Fruit fly (Drosophila melanogaster) whole organism, embryonic: Measurements from ENCODE around the gene wisp.
A peak's percentile ranks its signal among the peaks of the same experiment; 100 is the strongest.

ENCODE experiments used
- Bgb ChIP-seq: fragments of 200-800 bp; sonication (Bioruptor generic); IDR thresholded peaks from 2 replicates; pipeline ENCODE4 v1.3.6; 2022; ENCODE audit warnings: missing biosample characterization, missing genetic modification characterization; ENCODE audit not compliant: partially characterized antibody
- Blimp-1 ChIP-seq: fragments of 200-800 bp; sonication (Bioruptor generic); optimal IDR thresholded peaks from 3 replicates; lab custom pipeline; 2018; ENCODE audit warnings: missing biosample characterization, missing genetic modification characterization, mild to moderate bottlenecking, moderate library complexity, missing genetic modification reagents
- CG10274 ChIP-seq: fragments of 200-800 bp; sonication (Bioruptor generic); optimal IDR thresholded peaks from 3 replicates; lab custom pipeline; 2017; ENCODE audit warnings: missing biosample characterization, mild to moderate bottlenecking, missing genetic modification characterization
- CG13424 ChIP-seq: fragments of 200-800 bp; sonication (Bioruptor generic); optimal IDR thresholded peaks from 2 replicates; lab custom pipeline; 2019; ENCODE audit warnings: missing biosample characterization, mild to moderate bottlenecking, missing genetic modification characterization, moderate library complexity
- CG14014 ChIP-seq: fragments of 200-800 bp; sonication (Bioruptor generic); IDR thresholded peaks from 2 replicates; pipeline ENCODE4 v1.3.6; 2022; ENCODE audit warnings: missing biosample characterization, missing genetic modification characterization
- CG15479 ChIP-seq: fragments of 200-800 bp; sonication (Bioruptor generic); optimal IDR thresholded peaks from 3 replicates; lab custom pipeline; 2019; ENCODE audit warnings: missing biosample characterization, mild to moderate bottlenecking, missing genetic modification characterization, moderate library complexity
- CG1792 ChIP-seq: fragments of 200-800 bp; sonication (Bioruptor generic); optimal IDR thresholded peaks from 2 replicates; lab custom pipeline; 2016; ENCODE audit warnings: missing biosample characterization, missing genetic modification characterization
- CG18476 ChIP-seq: fragments of 200-800 bp; sonication (Bioruptor generic); optimal IDR thresholded peaks from 2 replicates; lab custom pipeline; 2016; ENCODE audit warnings: missing biosample characterization, mild to moderate bottlenecking, missing genetic modification characterization
- CG2116 ChIP-seq: fragments of 200-800 bp; sonication (Bioruptor generic); optimal IDR thresholded peaks from 3 replicates; lab custom pipeline; 2018; ENCODE audit warnings: missing biosample characterization, mild to moderate bottlenecking, missing genetic modification characterization
- CG2120 ChIP-seq: fragments of 200-800 bp; sonication (Bioruptor generic); optimal IDR thresholded peaks from 3 replicates; lab custom pipeline; 2016; ENCODE audit warnings: missing biosample characterization, missing genetic modification characterization
- CG34224 ChIP-seq: fragments of 200-800 bp; sonication (Bioruptor generic); IDR thresholded peaks from 3 replicates; pipeline ENCODE4 v1.3.6; 2022; ENCODE audit warnings: missing biosample characterization, missing genetic modification characterization; ENCODE audit not compliant: partially characterized antibody
- CG34376 ChIP-seq: fragments of 200-800 bp; sonication (Bioruptor generic); optimal IDR thresholded peaks from 2 replicates; lab custom pipeline; 2018; ENCODE audit warnings: missing biosample characterization, mild to moderate bottlenecking, missing genetic modification characterization
- CG5953 ChIP-seq: fragments of 200-800 bp; sonication (Bioruptor generic); IDR thresholded peaks from 2 replicates; pipeline ENCODE4 v1.3.6; 2022; ENCODE audit warnings: missing biosample characterization, missing genetic modification characterization
- CG7987 ChIP-seq: fragments of 200-800 bp; sonication (Bioruptor generic); optimal IDR thresholded peaks from 2 replicates; lab custom pipeline; 2018; ENCODE audit warnings: missing biosample characterization, mild to moderate bottlenecking, missing genetic modification characterization, moderate library complexity
- CG9797 ChIP-seq: fragments of 200-800 bp; sonication (Bioruptor generic); optimal IDR thresholded peaks from 3 replicates; lab custom pipeline; 2018; ENCODE audit warnings: missing biosample characterization, mild to moderate bottlenecking, missing genetic modification characterization
- D19B ChIP-seq: fragments of 200-800 bp; sonication (Bioruptor generic); optimal IDR thresholded peaks from 2 replicates; lab custom pipeline; 2017; ENCODE audit warnings: missing biosample characterization, mild to moderate bottlenecking, missing genetic modification characterization
- Dek ChIP-seq: fragments of 200-800 bp; sonication (Bioruptor generic); optimal IDR thresholded peaks from 3 replicates; lab custom pipeline; 2019; ENCODE audit warnings: missing biosample characterization, mild to moderate bottlenecking, missing genetic modification characterization, moderate library complexity
- Dref ChIP-seq: fragments of 200-800 bp; sonication (Bioruptor generic); IDR thresholded peaks from 2 replicates; pipeline ENCODE4 v1.3.6; 2022; ENCODE audit warnings: missing biosample characterization, missing genetic modification characterization
- Eip74EF ChIP-seq, 2 experiments: fragments of 200-800 bp in 1 of 2; fragments of >200 bp in 1 of 2; sonication (Bioruptor generic) in 1 of 2; optimal IDR thresholded peaks; 2 replicates each; lab custom pipeline; 2017 to 2019; ENCODE audit warnings: missing biosample characterization in 2 of 2, missing genetic modification characterization in 2 of 2, mild to moderate bottlenecking in 1 of 2, moderate library complexity in 1 of 2
- Ets65A ChIP-seq: fragments of 200-800 bp; sonication (Bioruptor generic); peaks from one replicate; lab custom pipeline; 2016; ENCODE audit warnings: missing biosample characterization, missing genetic modification characterization
- Ets97D ChIP-seq: fragments of 200-800 bp; sonication (Bioruptor generic); optimal IDR thresholded peaks from 3 replicates; lab custom pipeline; 2016; ENCODE audit warnings: missing biosample characterization, missing genetic modification characterization
- HHEX ChIP-seq: fragments of 200-800 bp; sonication (Bioruptor generic); optimal IDR thresholded peaks from 3 replicates; lab custom pipeline; 2017; ENCODE audit warnings: missing biosample characterization, mild to moderate bottlenecking, missing genetic modification characterization, missing genetic modification reagents
- HLHmδ ChIP-seq: fragments of 200-800 bp; sonication (Bioruptor generic); optimal IDR thresholded peaks from 2 replicates; lab custom pipeline; 2018; ENCODE audit warnings: missing biosample characterization, mild to moderate bottlenecking, missing genetic modification characterization, moderate library complexity
- Hey ChIP-seq: fragments of 200-800 bp; sonication (Bioruptor generic); optimal IDR thresholded peaks from 3 replicates; lab custom pipeline; 2018; ENCODE audit warnings: missing biosample characterization, mild to moderate bottlenecking, missing genetic modification characterization
- MBD-R2 ChIP-seq: fragments of 200-800 bp; sonication (Bioruptor generic); IDR thresholded peaks from 2 replicates; pipeline ENCODE4 v1.3.6; 2022; ENCODE audit warnings: missing biosample characterization, missing genetic modification characterization
- Med ChIP-seq: fragments of 200-800 bp; sonication (Bioruptor generic); peaks from one replicate; lab custom pipeline; 2016; ENCODE audit warnings: missing biosample characterization, missing genetic modification characterization, mild to moderate bottlenecking, inconsistent platforms, moderate library complexity
- PHDP ChIP-seq: fragments of 200-800 bp; sonication (Bioruptor generic); optimal IDR thresholded peaks from 3 replicates; lab custom pipeline; 2018; ENCODE audit warnings: missing biosample characterization, mild to moderate bottlenecking, missing genetic modification characterization, moderate library complexity
- ap ChIP-seq: fragments of 200-800 bp; sonication (Bioruptor generic); IDR thresholded peaks from 2 replicates; pipeline ENCODE4 v1.3.6; 2022; ENCODE audit warnings: missing biosample characterization, missing genetic modification characterization
- eve ChIP-seq, 2 experiments: fragments of >200 bp; optimal IDR thresholded peaks; 2 replicates each; lab custom pipeline; 2017; ENCODE audit warnings: missing biosample characterization in 2 of 2, missing genetic modification characterization in 2 of 2
- exex ChIP-seq: fragments of 200-800 bp; sonication (Bioruptor generic); optimal IDR thresholded peaks from 4 replicates; lab custom pipeline; 2018; ENCODE audit warnings: missing biosample characterization, mild to moderate bottlenecking, missing genetic modification characterization, moderate library complexity
- grn ChIP-seq: fragments of 200-800 bp; sonication (Bioruptor generic); optimal IDR thresholded peaks from 3 replicates; lab custom pipeline; 2017; ENCODE audit warnings: missing biosample characterization, missing genetic modification characterization
- gsb-n ChIP-seq: fragments of 200-800 bp; sonication (Bioruptor generic); optimal IDR thresholded peaks from 3 replicates; lab custom pipeline; 2018; ENCODE audit warnings: missing biosample characterization, mild to moderate bottlenecking, missing genetic modification characterization
- hb ChIP-seq: fragments of 200-800 bp; sonication (Bioruptor generic); IDR thresholded peaks from 3 replicates; pipeline ENCODE4 v1.3.6; 2022; ENCODE audit warnings: missing biosample characterization, missing genetic modification characterization; ENCODE audit not compliant: partially characterized antibody
- kah ChIP-seq: fragments of 200-800 bp; sonication (Bioruptor generic); optimal IDR thresholded peaks from 2 replicates; lab custom pipeline; 2018; ENCODE audit warnings: missing biosample characterization, mild to moderate bottlenecking, missing genetic modification characterization
- mirr ChIP-seq: fragments of 200-800 bp; sonication (Bioruptor generic); optimal IDR thresholded peaks from 3 replicates; lab custom pipeline; 2018; ENCODE audit warnings: missing biosample characterization, mild to moderate bottlenecking, missing genetic modification characterization
- nom ChIP-seq: fragments of 200-800 bp; sonication (Bioruptor generic); optimal IDR thresholded peaks from 2 replicates; lab custom pipeline; 2017; ENCODE audit warnings: missing biosample characterization, missing genetic modification characterization, mild to moderate bottlenecking, moderate library complexity, missing genetic modification reagents
- pan ChIP-seq, 4 experiments: fragments of >200 bp in 3 of 4; fragments of 200-800 bp in 1 of 4; sonication (Bioruptor generic) in 1 of 4; optimal IDR thresholded peaks in 3 of 4; IDR thresholded peaks in 1 of 4; 2 replicates each; pipeline versions ENCODE4 v1.3.6 to Lab custom; 2017 to 2022; ENCODE audit warnings: missing biosample characterization in 2 of 4, missing genetic modification characterization in 2 of 4, mixed read lengths in 1 of 4
- ro ChIP-seq: fragments of 200-800 bp; sonication (Bioruptor generic); IDR thresholded peaks from 2 replicates; pipeline ENCODE4 v1.3.6; 2022; ENCODE audit warnings: missing biosample characterization, missing genetic modification characterization
- row ChIP-seq: fragments of 200-800 bp; sonication (Bioruptor generic); IDR thresholded peaks from 3 replicates; pipeline ENCODE4 v1.3.6; 2022; ENCODE audit warnings: missing biosample characterization, missing genetic modification characterization
- slbo ChIP-seq: fragments of 200-800 bp; sonication (Bioruptor generic); IDR thresholded peaks from 2 replicates; pipeline ENCODE4 v1.3.6; 2022; ENCODE audit warnings: missing biosample characterization, missing genetic modification characterization
- stc ChIP-seq: fragments of 200-800 bp; sonication (Bioruptor generic); IDR thresholded peaks from 2 replicates; pipeline ENCODE4 v1.3.6; 2022; ENCODE audit warnings: missing biosample characterization, missing genetic modification characterization
- stwl ChIP-seq: fragments of 200-800 bp; sonication (Bioruptor generic); optimal IDR thresholded peaks from 3 replicates; lab custom pipeline; 2018; ENCODE audit warnings: missing biosample characterization, mild to moderate bottlenecking, missing genetic modification characterization, moderate library complexity
- sug ChIP-seq: fragments of 200-800 bp; optimal IDR thresholded peaks from 2 replicates; lab custom pipeline; 2019; ENCODE audit warnings: missing biosample characterization, mild to moderate bottlenecking, missing genetic modification characterization, moderate library complexity
- vnd ChIP-seq: fragments of 200-800 bp; sonication (Bioruptor generic); IDR thresholded peaks from 3 replicates; pipeline ENCODE4 v1.3.6; 2022; ENCODE audit warnings: missing biosample characterization, missing genetic modification characterization; ENCODE audit not compliant: partially characterized antibody
- wdn ChIP-seq: fragments of 200-800 bp; sonication (Bioruptor generic); IDR thresholded peaks from 2 replicates; pipeline ENCODE4 v1.3.6; 2022; ENCODE audit warnings: missing biosample characterization, missing genetic modification characterization
- zen ChIP-seq: fragments of 200-800 bp; sonication (Bioruptor generic); optimal IDR thresholded peaks from 3 replicates; lab custom pipeline; 2018; ENCODE audit warnings: missing biosample characterization, mild to moderate bottlenecking, missing genetic modification characterization, moderate library complexity
- zfh2 ChIP-seq: fragments of 200-800 bp; sonication (Bioruptor generic); optimal IDR thresholded peaks from 2 replicates; lab custom pipeline; 2016; ENCODE audit warnings: missing biosample characterization, missing genetic modification characterization

The wisp gene

DNA sequence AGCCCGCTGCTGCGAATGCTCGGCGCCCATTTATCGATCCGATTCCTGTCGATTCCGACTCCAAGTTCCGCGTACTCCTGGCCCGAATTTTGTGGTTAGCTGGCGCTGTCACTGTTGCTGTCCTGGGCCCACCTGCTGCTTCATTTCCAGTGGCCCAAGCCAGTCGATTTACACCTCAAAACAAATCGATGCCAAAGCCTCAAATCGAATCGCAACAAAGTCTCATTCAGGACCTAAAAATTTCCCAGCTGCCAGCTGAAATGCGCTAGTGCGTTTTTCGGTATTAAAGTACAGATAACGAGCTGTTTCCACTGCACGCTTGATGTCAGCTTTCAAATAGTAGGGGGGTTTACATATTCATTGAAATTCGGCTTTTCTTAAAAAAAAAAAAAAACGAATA is 21.2 kb upstream of the wisp start, which contains the start of gene BORCS5 (continued):
- TF ChIP-seq CG7987 = no peak
- peak; percentile 15 for TF ChIP-seq CG9797 (GFP tag; lab: Kevin White, UChicago)
- TF ChIP-seq stc (GFP tag; lab: Robert Waterston, UW) = no peak
- no peak for TF ChIP-seq hb (GFP tag; lab: Robert Waterston, UW)
- peak; percentile 1 for TF ChIP-seq CG2120 (GFP tag; lab: Kevin White, UChicago)
- no peak for TF ChIP-seq ro (GFP tag; lab: Robert Waterston, UW)
- no peak for TF ChIP-seq gsb-n
- no peak for TF ChIP-seq ap (GFP tag; lab: Robert Waterston, UW)
- TF ChIP-seq Hey = no peak
- TF ChIP-seq slbo = peak; percentile 46
- TF ChIP-seq PHDP (tag; lab: Kevin White, UChicago) = no peak
- TF ChIP-seq CG1792 (GFP tag; lab: Kevin White, UChicago) = no peak
- TF ChIP-seq HHEX = no peak
- TF ChIP-seq Dek (tag; lab: Kevin White, UChicago) = no peak
- TF ChIP-seq CG18476 (GFP tag; lab: Kevin White, UChicago) = no peak
- TF ChIP-seq MBD-R2 (GFP tag; lab: Robert Waterston, UW) = peak; percentile 72
- TF ChIP-seq stwl (tag; lab: Kevin White, UChicago) = peak; percentile 41

DNA sequence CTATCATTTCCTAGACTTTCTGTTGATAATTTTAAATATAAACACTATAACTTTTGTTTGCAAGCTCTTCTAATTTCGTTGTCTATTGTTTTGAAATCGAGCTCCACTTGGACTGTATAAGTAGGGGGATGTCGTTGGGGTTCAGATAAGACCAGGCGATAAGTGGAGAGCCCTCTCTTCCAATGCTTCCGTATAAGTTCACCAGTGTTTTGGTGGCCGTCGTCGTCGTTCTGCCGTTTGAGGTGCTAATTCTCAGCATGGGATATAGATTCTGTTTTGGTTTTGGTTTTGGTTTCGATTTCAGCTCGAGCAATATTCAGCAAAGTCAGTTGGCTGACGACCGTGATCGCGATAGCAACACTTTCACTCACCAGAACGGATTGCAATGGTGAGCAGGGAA is 20.6 kb upstream of the wisp start, which contains the start of gene CG15739:
Gene CG15739 (plus strand): TSS at position 204 of the 400 bp plus-strand sequence.
- peak; percentile 75 for TF ChIP-seq sug (tag; lab: Kevin White, UChicago)
- TF ChIP-seq CG2116 = no peak
- TF ChIP-seq Blimp-1 (GFP tag; lab: Kevin White, UChicago) = peak; percentile 49
- TF ChIP-seq Med (GFP tag; lab: Kevin White, UChicago) = peak; percentile 74
- peak; percentile 89 for TF ChIP-seq CG34376 (GFP tag; lab: Kevin White, UChicago)
- peak; percentile 73 for TF ChIP-seq grn
- TF ChIP-seq Dref = 0 out of 2 replicates have a peak, but pooled peaks have one; percentile 7
- TF ChIP-seq Eip74EF (GFP tag; optimal IDR thresholded peaks at IDR 0.05; lab: Kevin White, UChicago) = peak in 1 of 2 experiments; percentile 62
- no peak for TF ChIP-seq wdn

DNA sequence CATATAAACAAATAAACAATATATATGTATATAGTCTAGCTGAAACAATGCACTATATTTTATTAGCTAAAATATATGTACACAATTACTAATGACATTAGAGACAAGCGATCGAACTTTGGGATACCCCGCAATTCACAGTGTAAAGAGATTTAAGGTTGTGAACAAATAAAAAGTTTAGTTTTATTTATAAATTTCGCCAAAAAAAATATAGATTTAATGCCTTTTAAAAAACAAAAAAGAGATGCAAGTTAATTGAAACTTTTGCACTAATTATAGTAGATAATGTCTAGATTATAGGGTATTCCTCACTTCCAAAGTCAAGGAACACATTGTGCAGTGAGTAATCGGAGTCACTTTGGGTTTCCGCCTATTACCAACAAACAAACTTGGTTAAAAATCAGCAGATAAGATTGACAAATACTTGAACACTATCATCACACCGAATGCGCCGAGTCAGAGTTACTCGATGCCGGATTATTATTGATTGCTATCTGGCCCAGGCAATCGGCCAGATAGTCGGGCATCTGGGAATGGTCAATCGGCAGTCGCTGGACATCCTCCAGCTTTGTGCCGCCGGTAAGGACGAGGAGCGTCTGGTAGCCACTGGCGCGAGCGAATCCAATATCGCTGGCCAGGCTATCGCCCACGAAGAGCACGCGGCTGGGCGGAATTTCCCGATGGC is 18.5 kb upstream of the wisp start:
- TF ChIP-seq row (peak; percentile 73), CG10274 (no peak), CG13424 (tag; lab: Kevin White, UChicago) (no peak), pan (optimal IDR thresholded peaks at IDR 0.05; lab: Kevin White, UChicago) (no peak), pan (GFP tag; optimal IDR thresholded peaks at IDR 0.05 in 1 of 2, IDR thresholded peaks at IDR 0.05 in 1 of 2) (peak in 1 of 2 experiments; percentile 8), CG15479 (no peak), CG5953 (GFP tag; lab: Robert Waterston, UW) (no peak), nom (GFP tag; lab: Kevin White, UChicago) (no peak), vnd (GFP tag; lab: Robert Waterston, UW) (no peak), CG34224 (no peak), kah (GFP tag; lab: Kevin White, UChicago) (no peak), CG14014 (GFP tag; lab: Robert Waterston, UW) (no peak), HLHmδ (GFP tag; lab: Kevin White, UChicago) (no peak), zen (tag; lab: Kevin White, UChicago) (no peak), Ets97D (GFP tag; lab: Kevin White, UChicago) (no peak), eve (GFP tag; optimal IDR thresholded peaks at IDR 0.05; lab: Kevin White, UChicago) (no peak), sug (tag; lab: Kevin White, UChicago) (peak; percentile 38), exex (tag; lab: Kevin White, UChicago) (peak; percentile 64), Ets65A (GFP tag; lab: Kevin White, UChicago) (peak; percentile 69), Bgb (GFP tag; lab: Robert Waterston, UW) (no peak), mirr (GFP tag; lab: Kevin White, UChicago) (peak; percentile 30), D19B (peak; percentile 95), zfh2 (GFP tag; lab: Kevin White, UChicago) (no peak)
